Worm (Caenorhabditis elegans) whole organism, mixed stage, embryonic: ENCODE data around the gene pxf-1.

ENCODE experiments used
- M03D4.4 ChIP-seq: sonication (generic microtip); optimal IDR thresholded peaks from 2 replicates; lab custom pipeline; 2017; ENCODE audit warnings: mild to moderate bottlenecking, missing genetic modification characterization, missing compliant biosample characterization
- bed-3 ChIP-seq: fragments of 200-800 bp; sonication (Bioruptor generic); optimal IDR thresholded peaks from 3 replicates; lab custom pipeline; 2018; ENCODE audit warnings: mild to moderate bottlenecking, missing genetic modification characterization, moderate library complexity, missing compliant biosample characterization
- blmp-1 ChIP-seq: fragments of 150-350 bp; optimal IDR thresholded peaks from 2 replicates; lab custom pipeline; 2014; ENCODE audit warnings: missing biosample characterization, missing genetic modification characterization
- ceh-39 ChIP-seq: fragments of 150-350 bp; optimal IDR thresholded peaks from 2 replicates; lab custom pipeline; 2014; ENCODE audit warnings: missing biosample characterization, missing genetic modification characterization
- ceh-43 ChIP-seq: fragments of 200-800 bp; sonication (Bioruptor generic); optimal IDR thresholded peaks from 2 replicates; lab custom pipeline; 2018; ENCODE audit warnings: mild to moderate bottlenecking, missing genetic modification characterization, moderate library complexity, missing compliant biosample characterization
- ceh-83 ChIP-seq: fragments of 200-800 bp; sonication (Bioruptor generic); optimal IDR thresholded peaks from 2 replicates; lab custom pipeline; 2018; ENCODE audit warnings: mild to moderate bottlenecking, missing genetic modification characterization, missing compliant biosample characterization
- ces-1 ChIP-seq: fragments of 150-350 bp; optimal IDR thresholded peaks from 2 replicates; lab custom pipeline; 2014; ENCODE audit warnings: missing biosample characterization, missing genetic modification reagents, missing genetic modification characterization
- cnd-1 ChIP-seq: fragments of 200-800 bp; sonication (Bioruptor generic); optimal IDR thresholded peaks from 2 replicates; lab custom pipeline; 2018; ENCODE audit warnings: mild to moderate bottlenecking, missing genetic modification characterization, missing compliant biosample characterization
- drap-1 ChIP-seq: fragments of 200-800 bp; sonication (Bioruptor generic); optimal IDR thresholded peaks from 3 replicates; lab custom pipeline; 2018; ENCODE audit warnings: mild to moderate bottlenecking, missing genetic modification characterization, missing compliant biosample characterization
- elt-1 ChIP-seq: sonication (generic microtip); optimal IDR thresholded peaks from 2 replicates; lab custom pipeline; 2017; ENCODE audit warnings: missing genetic modification characterization, mild to moderate bottlenecking, missing compliant biosample characterization, antibody characterized with exemption, moderate library complexity, borderline replicate concordance; ENCODE audit not compliant: insufficient read depth
- flh-1 ChIP-seq: fragments of 200-800 bp; sonication (Bioruptor generic); optimal IDR thresholded peaks from 2 replicates; lab custom pipeline; 2018; ENCODE audit warnings: mild to moderate bottlenecking, missing genetic modification characterization, moderate library complexity, missing compliant biosample characterization
- ham-2 ChIP-seq: fragments of 200-800 bp; sonication (Bioruptor generic); optimal IDR thresholded peaks from 2 replicates; lab custom pipeline; 2018; ENCODE audit warnings: mild to moderate bottlenecking, missing genetic modification characterization, missing compliant biosample characterization
- hlh-1 ChIP-seq: fragments of 150-350 bp; optimal IDR thresholded peaks from 2 replicates; lab custom pipeline; 2014; ENCODE audit warnings: missing biosample characterization, missing genetic modification reagents, missing genetic modification characterization
- lin-13 ChIP-seq: fragments of 150-350 bp; optimal IDR thresholded peaks from 2 replicates; lab custom pipeline; 2014; ENCODE audit warnings: missing biosample characterization, missing genetic modification characterization
- lin-32 ChIP-seq: fragments of 200-800 bp; sonication (Bioruptor generic); optimal IDR thresholded peaks from 2 replicates; lab custom pipeline; 2018; ENCODE audit warnings: mild to moderate bottlenecking, missing genetic modification characterization, missing compliant biosample characterization
- lsy-2 ChIP-seq: fragments of 150-350 bp; optimal IDR thresholded peaks from 2 replicates; lab custom pipeline; 2014; ENCODE audit warnings: missing biosample characterization, missing genetic modification characterization
- mab-5 ChIP-seq: fragments of 150-350 bp; optimal IDR thresholded peaks from 2 replicates; lab custom pipeline; 2014; ENCODE audit warnings: missing biosample characterization, missing genetic modification characterization
- mep-1 ChIP-seq: fragments of 150-350 bp; optimal IDR thresholded peaks from 2 replicates; lab custom pipeline; 2017; ENCODE audit warnings: missing biosample characterization, missing genetic modification reagents, missing genetic modification characterization, inconsistent platforms
- mls-2 ChIP-seq: sonication (generic microtip); optimal IDR thresholded peaks from 2 replicates; lab custom pipeline; 2016; ENCODE audit warnings: mild to moderate bottlenecking, missing genetic modification characterization, moderate library complexity, missing compliant biosample characterization
- nhr-12 ChIP-seq: fragments of 150-350 bp; optimal IDR thresholded peaks from 2 replicates; lab custom pipeline; 2014; ENCODE audit warnings: missing biosample characterization, missing genetic modification characterization
- nhr-2 ChIP-seq: fragments of 150-350 bp; optimal IDR thresholded peaks from 2 replicates; lab custom pipeline; 2014; ENCODE audit warnings: missing biosample characterization, missing genetic modification characterization
- nhr-28 ChIP-seq: fragments of 150-350 bp; optimal IDR thresholded peaks from 2 replicates; lab custom pipeline; 2014; ENCODE audit warnings: missing biosample characterization, missing genetic modification characterization
- nhr-76 ChIP-seq: sonication (generic microtip); optimal IDR thresholded peaks from 2 replicates; lab custom pipeline; 2017; ENCODE audit warnings: missing biosample characterization, missing genetic modification characterization
- pha-4 ChIP-seq: fragments of 150-350 bp; optimal IDR thresholded peaks from 2 replicates; lab custom pipeline; 2018; ENCODE audit warnings: missing biosample characterization, missing genetic modification reagents, missing genetic modification characterization
- sem-2 ChIP-seq: fragments of 200-800 bp; sonication (Bioruptor generic); optimal IDR thresholded peaks from 2 replicates; lab custom pipeline; 2018; ENCODE audit warnings: mild to moderate bottlenecking, missing genetic modification characterization, missing compliant biosample characterization
- snpc-4 ChIP-seq: fragments of 150-350 bp; optimal IDR thresholded peaks from 2 replicates; lab custom pipeline; 2014; ENCODE audit warnings: missing biosample characterization, missing genetic modification characterization
- sptf-1 ChIP-seq: sonication (generic microtip); optimal IDR thresholded peaks from 2 replicates; lab custom pipeline; 2017; ENCODE audit warnings: mild to moderate bottlenecking, missing genetic modification characterization, moderate library complexity, missing compliant biosample characterization
- tbx-8 ChIP-seq: fragments of 200-800 bp; sonication (Bioruptor generic); optimal IDR thresholded peaks from 2 replicates; lab custom pipeline; 2018; ENCODE audit warnings: mild to moderate bottlenecking, missing genetic modification characterization, moderate library complexity, missing compliant biosample characterization
- unc-120 ChIP-seq: sonication (generic microtip); optimal IDR thresholded peaks from 2 replicates; lab custom pipeline; 2017; ENCODE audit warnings: missing genetic modification characterization, missing compliant biosample characterization; ENCODE audit not compliant: poor library complexity, severe bottlenecking
- unc-39 ChIP-seq: fragments of 150-350 bp; optimal IDR thresholded peaks from 2 replicates; lab custom pipeline; 2014; ENCODE audit warnings: missing biosample characterization, missing genetic modification characterization
- unc-62 ChIP-seq: fragments of 150-350 bp; optimal IDR thresholded peaks from 2 replicates; lab custom pipeline; 2014; ENCODE audit warnings: missing biosample characterization, missing genetic modification reagents, missing genetic modification characterization
- zip-8 ChIP-seq: fragments of 150-350 bp; optimal IDR thresholded peaks from 2 replicates; lab custom pipeline; 2014; ENCODE audit warnings: missing biosample characterization, missing genetic modification characterization
- ztf-11 ChIP-seq: fragments of 150-350 bp; optimal IDR thresholded peaks from 2 replicates; lab custom pipeline; 2014; ENCODE audit warnings: missing biosample characterization, missing genetic modification characterization

pxf-1 gene

DNA sequence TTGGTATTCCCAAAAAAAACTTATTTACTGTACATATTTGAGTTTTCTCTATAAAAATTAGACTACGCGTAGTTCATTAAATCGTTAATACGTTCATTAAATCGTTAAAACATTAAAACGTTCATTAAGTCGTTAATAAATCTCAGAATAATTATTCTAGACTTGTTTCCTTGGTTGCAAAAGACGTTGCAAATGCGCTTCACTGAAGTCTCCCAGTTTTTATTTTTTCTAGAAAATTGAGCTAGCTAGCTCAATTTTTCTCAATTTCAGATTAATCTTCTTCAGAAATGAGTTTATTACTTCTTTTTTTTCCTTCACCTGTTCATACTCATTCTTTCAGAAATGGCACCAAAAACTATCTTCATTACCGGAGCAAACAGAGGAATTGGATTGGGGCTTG is 29.2 kb downstream of the pxf-1 start:
- no peak for TF ChIP-seq nhr-12 (tag; lab: Kevin White, UChicago)
- no peak for TF ChIP-seq unc-39
- no peak for TF ChIP-seq hlh-1 (tag; lab: Kevin White, UChicago)
- TF ChIP-seq sptf-1: no peak
- no peak for TF ChIP-seq lin-32 (GFP tag; lab: Kevin White, UChicago)
- TF ChIP-seq mab-5 (tag; lab: Kevin White, UChicago): no peak
- no peak for TF ChIP-seq nhr-28 (tag; lab: Kevin White, UChicago)
- TF ChIP-seq ceh-39 (tag; lab: Kevin White, UChicago): no peak
- no peak for TF ChIP-seq drap-1 (GFP tag; lab: Kevin White, UChicago)
- no peak for TF ChIP-seq unc-120
- TF ChIP-seq lin-13 (tag; lab: Kevin White, UChicago): no peak
- TF ChIP-seq zip-8 (tag; lab: Kevin White, UChicago): no peak

DNA sequence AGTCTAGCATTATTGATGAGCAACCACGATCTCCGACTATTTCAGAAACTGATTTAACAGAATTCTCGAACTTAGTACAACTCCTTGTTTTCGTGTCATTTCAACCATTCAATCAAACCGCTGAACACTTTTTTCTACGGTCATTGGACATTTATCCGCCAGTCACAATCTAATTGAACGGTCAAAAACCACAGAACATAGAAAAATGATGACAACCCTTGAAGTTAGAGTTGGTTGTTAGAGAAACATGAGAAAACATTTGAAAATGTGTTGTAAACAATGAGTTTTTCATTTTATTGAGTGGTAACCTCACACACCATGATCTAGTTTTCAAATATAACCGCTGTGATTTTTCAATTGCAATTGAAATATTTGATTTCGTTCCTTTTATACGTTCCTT is 29.7 kb downstream of the pxf-1 start:
- TF ChIP-seq cnd-1: no peak
- TF ChIP-seq flh-1 (GFP tag; lab: Kevin White, UChicago): no peak
- no peak for TF ChIP-seq M03D4.4 (tag; lab: Kevin White, UChicago)
- no peak for TF ChIP-seq sem-2 (GFP tag; lab: Kevin White, UChicago)
- TF ChIP-seq snpc-4 (tag; lab: Kevin White, UChicago): no peak
- no peak for TF ChIP-seq unc-120
- no peak for TF ChIP-seq bed-3
- TF ChIP-seq nhr-28 (tag; lab: Kevin White, UChicago): no peak
- no peak for TF ChIP-seq ceh-39 (tag; lab: Kevin White, UChicago)
- TF ChIP-seq unc-39: no peak
- no peak for TF ChIP-seq ces-1
- no peak for TF ChIP-seq nhr-2 (tag; lab: Kevin White, UChicago)
- TF ChIP-seq ztf-11: no peak
- no peak for TF ChIP-seq unc-62
- no peak for TF ChIP-seq zip-8 (tag; lab: Kevin White, UChicago)
- TF ChIP-seq ceh-83 (GFP tag; lab: Kevin White, UChicago): no peak
- TF ChIP-seq ceh-43 (GFP tag; lab: Kevin White, UChicago): no peak
- TF ChIP-seq ham-2 (GFP tag; lab: Kevin White, UChicago): no peak
- TF ChIP-seq sptf-1: no peak
- TF ChIP-seq elt-1: no peak

ce11 chrIV:10143640-10144039 is 30.5 kb downstream of the pxf-1 start, which contains the start of gene msp-38:
TSS of gene msp-38 (minus strand) at chrIV:10143740.
- no peak for TF ChIP-seq tbx-8 (GFP tag; lab: Kevin White, UChicago)
- no peak for TF ChIP-seq sem-2 (GFP tag; lab: Kevin White, UChicago)
- no peak for TF ChIP-seq mep-1 (tag; lab: Kevin White, UChicago)
- no peak for TF ChIP-seq nhr-76 (tag; lab: Kevin White, UChicago)
- no peak for TF ChIP-seq mls-2 (tag; lab: Kevin White, UChicago)
- no peak for TF ChIP-seq pha-4 (tag; lab: Kevin White, UChicago)
- no peak for TF ChIP-seq nhr-28 (tag; lab: Kevin White, UChicago)
- TF ChIP-seq nhr-2 (tag; lab: Kevin White, UChicago): no peak
- TF ChIP-seq sptf-1: no peak
- TF ChIP-seq bed-3: no peak
- no peak for TF ChIP-seq lin-13 (tag; lab: Kevin White, UChicago)
- no peak for TF ChIP-seq M03D4.4 (tag; lab: Kevin White, UChicago)
- no peak for TF ChIP-seq ceh-39 (tag; lab: Kevin White, UChicago)
- no peak for TF ChIP-seq blmp-1

ce11 chrIV:10141930-10142505 is 32.1 kb downstream of the pxf-1 start, which contains the start of the genes gst-2, gst-4 and dhs-12:
TSS of gene gst-2 (minus strand) at chrIV:10142061.
TSS of gene gst-4 (plus strand) at chrIV:10142225.
TSS of gene dhs-12 (plus strand) at chrIV:10142455.
- TF ChIP-seq nhr-76 (tag; lab: Kevin White, UChicago) (no peak), mls-2 (tag; lab: Kevin White, UChicago) (no peak), lsy-2 (tag; lab: Kevin White, UChicago) (no peak), nhr-2 (tag; lab: Kevin White, UChicago) (no peak), ceh-43 (GFP tag; lab: Kevin White, UChicago) (no peak), unc-39 (no peak), ham-2 (GFP tag; lab: Kevin White, UChicago) (no peak)
